Fruit fly (Drosophila melanogaster) whole organism, prepupa: Measurements from ENCODE around the gene GABA-B-R3.

Source experiments
- CG10631 ChIP-seq: fragments of 200-800 bp; sonication (Bioruptor generic); optimal IDR thresholded peaks from 2 replicates; lab custom pipeline; 2016; ENCODE audit warnings: missing biosample characterization, missing genetic modification characterization
- CG10669 ChIP-seq: fragments of 200-800 bp; sonication (Bioruptor generic); optimal IDR thresholded peaks from 3 replicates; lab custom pipeline; 2018; ENCODE audit warnings: missing biosample characterization, mild to moderate bottlenecking, missing genetic modification characterization, moderate library complexity
- CG11294 ChIP-seq: fragments of 200-800 bp; sonication (Bioruptor generic); IDR thresholded peaks from 2 replicates; pipeline ENCODE4 v1.3.6; 2022; ENCODE audit warnings: missing biosample characterization, missing genetic modification characterization
- CG11762 ChIP-seq: fragments of 200-800 bp; sonication (Bioruptor generic); optimal IDR thresholded peaks from 3 replicates; lab custom pipeline; 2016; ENCODE audit warnings: missing biosample characterization, missing genetic modification characterization; ENCODE audit not compliant: insufficient read depth
- CG11902 ChIP-seq: fragments of 200-800 bp; sonication (Bioruptor generic); optimal IDR thresholded peaks from 3 replicates; lab custom pipeline; 2016; ENCODE audit warnings: missing biosample characterization, missing genetic modification characterization
- CG15336 ChIP-seq: fragments of 200-800 bp; sonication (Bioruptor generic); IDR thresholded peaks from 2 replicates; pipeline ENCODE4 v1.3.6; 2022; ENCODE audit warnings: missing biosample characterization, missing genetic modification characterization
- CG1621 ChIP-seq: fragments of 200-800 bp; sonication (Bioruptor generic); optimal IDR thresholded peaks from 3 replicates; lab custom pipeline; 2018; ENCODE audit warnings: missing biosample characterization, mild to moderate bottlenecking, missing genetic modification characterization
- CG16779 ChIP-seq: fragments of 200-800 bp; sonication (Bioruptor generic); optimal IDR thresholded peaks from 3 replicates; lab custom pipeline; 2017; ENCODE audit warnings: missing biosample characterization, mild to moderate bottlenecking, missing genetic modification characterization
- CG3032 ChIP-seq: fragments of 200-800 bp; optimal IDR thresholded peaks from 2 replicates; lab custom pipeline; 2019; ENCODE audit warnings: missing biosample characterization, mild to moderate bottlenecking, missing genetic modification characterization, moderate library complexity
- CG31627 ChIP-seq: fragments of 200-800 bp; sonication (Bioruptor generic); optimal IDR thresholded peaks from 3 replicates; lab custom pipeline; 2016; ENCODE audit warnings: missing biosample characterization, missing genetic modification characterization
- CG32006 ChIP-seq: fragments of 200-800 bp; sonication (Bioruptor generic); optimal IDR thresholded peaks from 3 replicates; lab custom pipeline; 2017; ENCODE audit warnings: missing biosample characterization, mild to moderate bottlenecking, missing genetic modification characterization
- CG34406 ChIP-seq: fragments of 200-800 bp; sonication (Bioruptor generic); optimal IDR thresholded peaks from 3 replicates; lab custom pipeline; 2016; ENCODE audit warnings: missing biosample characterization, missing genetic modification characterization
- CG3919 ChIP-seq: fragments of 200-800 bp; sonication (Bioruptor generic); optimal IDR thresholded peaks from 3 replicates; lab custom pipeline; 2016; ENCODE audit warnings: missing biosample characterization, missing genetic modification characterization
- CG4318 ChIP-seq: fragments of 200-800 bp; sonication (Bioruptor generic); optimal IDR thresholded peaks from 3 replicates; lab custom pipeline; 2017; ENCODE audit warnings: missing biosample characterization, mild to moderate bottlenecking, missing genetic modification characterization
- CG6163 ChIP-seq: fragments of 200-800 bp; sonication (Bioruptor generic); IDR thresholded peaks from 3 replicates; pipeline ENCODE4 v1.3.6; 2022; ENCODE audit warnings: missing biosample characterization, missing genetic modification characterization
- CG6276 ChIP-seq: fragments of 200-800 bp; sonication (Bioruptor generic); optimal IDR thresholded peaks from 2 replicates; lab custom pipeline; 2017; ENCODE audit warnings: missing biosample characterization, mild to moderate bottlenecking, missing genetic modification characterization
- CG7368 ChIP-seq: fragments of 200-800 bp; sonication (Bioruptor generic); optimal IDR thresholded peaks from 3 replicates; lab custom pipeline; 2016; ENCODE audit warnings: missing biosample characterization, missing genetic modification characterization
- CG8119 ChIP-seq: fragments of 200-800 bp; sonication (Bioruptor generic); IDR thresholded peaks from 3 replicates; pipeline ENCODE4 v1.3.6; 2022; ENCODE audit warnings: missing biosample characterization, missing genetic modification characterization
- CG8632 ChIP-seq: fragments of 200-800 bp; sonication (Bioruptor generic); optimal IDR thresholded peaks from 3 replicates; lab custom pipeline; 2016; ENCODE audit warnings: missing biosample characterization, missing genetic modification characterization
- Eip78C ChIP-seq: fragments of 200-800 bp; sonication (Bioruptor generic); peaks from one replicate; lab custom pipeline; 2016; ENCODE audit warnings: missing biosample characterization, missing genetic modification characterization
- Ets21C ChIP-seq: fragments of 200-800 bp; sonication (Bioruptor generic); optimal IDR thresholded peaks from 3 replicates; lab custom pipeline; 2016; ENCODE audit warnings: missing biosample characterization, missing genetic modification characterization
- Hr38 ChIP-seq: sonication (Bioruptor generic); optimal IDR thresholded peaks from 2 replicates; lab custom pipeline; 2016; ENCODE audit warnings: missing biosample characterization, missing genetic modification characterization
- Hr4 ChIP-seq: fragments of 200-800 bp; sonication (Bioruptor generic); optimal IDR thresholded peaks from 3 replicates; lab custom pipeline; 2016; ENCODE audit warnings: missing biosample characterization, missing genetic modification characterization
- Lpt ChIP-seq: fragments of 200-800 bp; sonication (Bioruptor generic); optimal IDR thresholded peaks from 3 replicates; lab custom pipeline; 2016; ENCODE audit warnings: missing biosample characterization, missing genetic modification characterization
- OdsH ChIP-seq: fragments of 200-800 bp; sonication (Bioruptor generic); optimal IDR thresholded peaks from 3 replicates; lab custom pipeline; 2016; ENCODE audit warnings: missing biosample characterization, missing genetic modification characterization
- achi ChIP-seq: fragments of 200-800 bp; sonication (Bioruptor generic); optimal IDR thresholded peaks from 3 replicates; lab custom pipeline; 2016; ENCODE audit warnings: missing biosample characterization, missing genetic modification characterization
- cyc ChIP-seq: fragments of 200-800 bp; sonication (Bioruptor generic); optimal IDR thresholded peaks from 3 replicates; lab custom pipeline; 2016; ENCODE audit warnings: missing biosample characterization, missing genetic modification characterization
- dac ChIP-seq: fragments of 200-800 bp; sonication (Bioruptor generic); optimal IDR thresholded peaks from 2 replicates; lab custom pipeline; 2017; ENCODE audit warnings: missing biosample characterization, mild to moderate bottlenecking, missing genetic modification characterization
- dsx ChIP-seq: fragments of 200-800 bp; optimal IDR thresholded peaks from 3 replicates; lab custom pipeline; 2019; ENCODE audit warnings: missing biosample characterization, mild to moderate bottlenecking, missing genetic modification characterization, moderate library complexity; ENCODE audit not compliant: poor library complexity, severe bottlenecking
- eg ChIP-seq: fragments of 200-800 bp; sonication (Bioruptor generic); IDR thresholded peaks from 3 replicates; pipeline ENCODE4 v1.3.6; 2022; ENCODE audit warnings: missing biosample characterization, missing genetic modification characterization
- fd59A ChIP-seq: fragments of 200-800 bp; sonication (Bioruptor generic); optimal IDR thresholded peaks from 2 replicates; lab custom pipeline; 2017; ENCODE audit warnings: missing biosample characterization, mild to moderate bottlenecking, missing genetic modification characterization, missing genetic modification reagents
- fd85E ChIP-seq: fragments of 200-800 bp; sonication (Bioruptor generic); optimal IDR thresholded peaks from 3 replicates; lab custom pipeline; 2016; ENCODE audit warnings: missing biosample characterization, missing genetic modification characterization
- fkh ChIP-seq: fragments of 200-800 bp; sonication (Bioruptor generic); optimal IDR thresholded peaks from 3 replicates; lab custom pipeline; 2017; ENCODE audit warnings: missing biosample characterization, mild to moderate bottlenecking, missing genetic modification characterization, moderate library complexity
- net ChIP-seq: fragments of 200-800 bp; sonication (Bioruptor generic); optimal IDR thresholded peaks from 3 replicates; lab custom pipeline; 2016; ENCODE audit warnings: missing biosample characterization, missing genetic modification characterization
- pdm3 ChIP-seq: fragments of 200-800 bp; sonication (Bioruptor generic); optimal IDR thresholded peaks from 3 replicates; lab custom pipeline; 2016; ENCODE audit warnings: missing biosample characterization, missing genetic modification characterization
- salr ChIP-seq, 2 experiments: fragments of 200-800 bp; sonication (Bioruptor generic); optimal IDR thresholded peaks; 3 replicates each; lab custom pipeline; 2016 to 2018; ENCODE audit warnings: missing biosample characterization in 2 of 2, missing genetic modification characterization in 2 of 2, mild to moderate bottlenecking in 1 of 2
- spab ChIP-seq: fragments of 200-800 bp; sonication (Bioruptor generic); optimal IDR thresholded peaks from 2 replicates; lab custom pipeline; 2017; ENCODE audit warnings: missing biosample characterization, mild to moderate bottlenecking, missing genetic modification characterization, missing genetic modification reagents
- ss ChIP-seq, 2 experiments: fragments of 200-800 bp; sonication (Bioruptor generic); optimal IDR thresholded peaks; 2 replicates in 1 of 2; 3 replicates in 1 of 2; lab custom pipeline; 2017 to 2018; ENCODE audit warnings: mild to moderate bottlenecking in 2 of 2, missing biosample characterization in 2 of 2, missing genetic modification characterization in 2 of 2, moderate library complexity in 1 of 2
- svp ChIP-seq: fragments of 200-800 bp; sonication (Bioruptor generic); peaks from one replicate; lab custom pipeline; 2016; ENCODE audit warnings: missing biosample characterization, missing genetic modification characterization
- vri ChIP-seq: fragments of 200-800 bp; sonication (Bioruptor generic); optimal IDR thresholded peaks from 3 replicates; lab custom pipeline; 2016; ENCODE audit warnings: missing biosample characterization, mild to moderate bottlenecking, missing genetic modification characterization

Gene GABA-B-R3

dm6 chr2L:721757-722156, 28.0 kb upstream of the GABA-B-R3 start (continued):
- TF ChIP-seq CG4318 (no peak), CG1621 (tag; lab: Kevin White, UChicago) (no peak), dsx (GFP tag; lab: Kevin White, UChicago) (peak; percentile 41), pdm3 (peak; percentile 2), fd59A (peak; percentile 33), CG8119 (0 out of 3 replicates have a peak, but pooled peaks have one; percentile 18), svp (GFP tag; lab: Kevin White, UChicago) (peak; percentile 48), CG3032 (tag; lab: Kevin White, UChicago) (peak; percentile 37)

- TF ChIP-seq Ets21C (GFP tag; lab: Kevin White, UChicago) (no peak), net (GFP tag; lab: Kevin White, UChicago) (no peak), CG7368 (no peak), CG6163 (GFP tag; lab: Robert Waterston, UW) (0 out of 3 replicates have a peak, but pooled peaks have one; percentile 34), dac (GFP tag; lab: Kevin White, UChicago) (peak; percentile 4), CG8632 (GFP tag; lab: Kevin White, UChicago) (no peak), Eip78C (GFP tag; lab: Kevin White, UChicago) (peak; percentile 74), Hr4 (GFP tag; lab: Kevin White, UChicago) (peak; percentile 68), salr (GFP tag; optimal IDR thresholded peaks at IDR 0.05; lab: Kevin White, UChicago) (no peak), fd59A (no peak), CG4318 (peak; percentile 8), eg (GFP tag; lab: Robert Waterston, UW) (peak; percentile 68), Hr38 (GFP tag; lab: Kevin White, UChicago) (no peak), CG32006 (GFP tag; lab: Kevin White, UChicago) (peak; percentile 43), CG8119 (0 out of 3 replicates have a peak, but pooled peaks have one; percentile 56), CG11902 (no peak), dsx (GFP tag; lab: Kevin White, UChicago) (no peak), CG10669 (GFP tag; lab: Kevin White, UChicago) (no peak), pdm3 (peak; percentile 30), CG15336 (GFP tag; lab: Robert Waterston, UW) (0 out of 2 replicates have a peak, but pooled peaks have one; percentile 44), Lpt (GFP tag; lab: Kevin White, UChicago) (no peak), achi (no peak), CG34406 (no peak), CG3919 (GFP tag; lab: Kevin White, UChicago) (no peak), ss (GFP tag; optimal IDR thresholded peaks at IDR 0.05; lab: Kevin White, UChicago) (no peak), cyc (GFP tag; lab: Kevin White, UChicago) (no peak), CG3032 (tag; lab: Kevin White, UChicago) (no peak), spab (GFP tag; lab: Kevin White, UChicago) (no peak), CG6276 (peak; percentile 15), vri (no peak), OdsH (peak; percentile 14), CG11762 (GFP tag; lab: Kevin White, UChicago) (no peak), fd85E (GFP tag; lab: Kevin White, UChicago) (no peak), CG10631 (GFP tag; lab: Kevin White, UChicago) (no peak), fkh (GFP tag; lab: Kevin White, UChicago) (no peak), CG1621 (tag; lab: Kevin White, UChicago) (no peak), CG31627 (no peak), CG11294 (GFP tag; lab: Robert Waterston, UW) (no peak; the same call in 1 of the 2 replicates), CG16779 (no peak)
These were observed 26.8 kb upstream of the GABA-B-R3 start for dm6 chr2L:722912-723311.
